Fruit fly (Drosophila melanogaster): ENCODE measurements around the gene IFT57.

IFT57 gene

DNA sequence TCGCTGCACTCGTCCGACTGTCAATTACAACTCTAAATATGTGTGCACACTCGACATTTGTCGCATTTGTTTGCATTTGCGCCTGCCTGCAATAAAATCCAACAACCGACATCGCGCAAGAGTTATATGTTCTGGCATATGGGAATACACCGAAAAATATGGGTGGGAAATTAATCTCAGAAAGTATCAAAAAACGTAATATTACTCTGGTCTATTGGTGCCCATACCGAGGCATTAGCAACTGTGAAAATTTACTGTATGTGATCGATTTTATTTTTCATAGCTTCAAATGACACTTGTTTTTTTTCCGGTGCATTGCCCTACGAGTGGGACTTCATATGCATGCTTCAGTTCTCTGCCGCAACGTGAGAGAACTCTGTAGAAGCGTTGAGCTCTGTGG, 43.3 kb downstream of the IFT57 start (continued):
- no peak for TF ChIP-seq Ets97D (GFP tag; optimal IDR thresholded peaks at IDR 0.05)
- TF ChIP-seq kay (GFP tag; optimal IDR thresholded peaks at IDR 0.05) = no peak
- peak; percentile 63 for TF ChIP-seq repo (GFP tag; optimal IDR thresholded peaks at IDR 0.05)
- no peak for TF ChIP-seq CG13287 (GFP tag; IDR thresholded peaks at IDR 0.05; ENCODE audit: partially characterized antibody)
- TF ChIP-seq ewg (GFP tag; optimal IDR thresholded peaks at IDR 0.05) = peak; percentile 73
- peak; percentile 19 for TF ChIP-seq Myb (GFP tag; optimal IDR thresholded peaks at IDR 0.05)
- TF ChIP-seq CG16813 (GFP tag; IDR thresholded peaks at IDR 0.05; ENCODE audit: partially characterized antibody) = no peak
- TF ChIP-seq CG17328 (GFP tag; IDR thresholded peaks at IDR 0.05) = peak; percentile 90
- no peak for TF ChIP-seq CG2889 (GFP tag; IDR thresholded peaks at IDR 0.05)
- no peak for TF ChIP-seq corto (GFP tag; optimal IDR thresholded peaks at IDR 0.05)
- TF ChIP-seq Dp (GFP tag; optimal IDR thresholded peaks at IDR 0.05) = no peak
- peak; percentile 79 for TF ChIP-seq D19A (tag; optimal IDR thresholded peaks at IDR 0.05)
- peak; percentile 70 for TF ChIP-seq Hr3 (GFP tag; optimal IDR thresholded peaks at IDR 0.05)
- TF ChIP-seq Hmx (GFP tag; optimal IDR thresholded peaks at IDR 0.05) = no peak
- TF ChIP-seq CG13424 (tag; optimal IDR thresholded peaks at IDR 0.05) = peak; percentile 85
- peak; percentile 69 for TF ChIP-seq CG8924 (tag; optimal IDR thresholded peaks at IDR 0.05)
- no peak for TF ChIP-seq CG9797 (GFP tag; optimal IDR thresholded peaks at IDR 0.05)
- peak; percentile 76 for TF ChIP-seq CG11695 (GFP tag; IDR thresholded peaks at IDR 0.05)
- peak; percentile 81 for TF ChIP-seq CG32772 (GFP tag; IDR thresholded peaks at IDR 0.05)
- TF ChIP-seq btn (GFP tag; optimal IDR thresholded peaks at IDR 0.05) = peak; percentile 80
- no peak for TF ChIP-seq Dfd (GFP tag; optimal IDR thresholded peaks at IDR 0.05)
- TF ChIP-seq CkIIα-i1 (GFP tag; IDR thresholded peaks at IDR 0.05) = no peak
- TF ChIP-seq CG18764 (GFP tag; optimal IDR thresholded peaks at IDR 0.05) = peak; percentile 73
- TF ChIP-seq Abd-B (GFP tag; optimal IDR thresholded peaks at IDR 0.05) = peak; percentile 83
- peak; percentile 61 for TF ChIP-seq Camta (GFP tag; optimal IDR thresholded peaks at IDR 0.05)
- no peak for TF ChIP-seq CG5953 (GFP tag; IDR thresholded peaks at IDR 0.05)
- no peak for TF ChIP-seq grn (GFP tag; optimal IDR thresholded peaks at IDR 0.05)
- no peak for TF ChIP-seq CG4282 (GFP tag; optimal IDR thresholded peaks at IDR 0.05)
- peak; percentile 83 for TF ChIP-seq CG4730 (GFP tag; IDR thresholded peaks at IDR 0.05)
- no peak for TF ChIP-seq Poxn (GFP tag; IDR thresholded peaks at IDR 0.05)
- TF ChIP-seq CG10431 (GFP tag; optimal IDR thresholded peaks at IDR 0.05) = peak; percentile 61
- TF ChIP-seq CG2199 (GFP tag; IDR thresholded peaks at IDR 0.05) = peak; percentile 78; the same call in 1 of the 3 replicates
- no peak for TF ChIP-seq exex (tag; optimal IDR thresholded peaks at IDR 0.05)
- no peak for TF ChIP-seq HLHmδ (GFP tag; optimal IDR thresholded peaks at IDR 0.05)
- peak; percentile 59; the same call in 1 of the 2 replicates for TF ChIP-seq dan (GFP tag; IDR thresholded peaks at IDR 0.05)
- TF ChIP-seq C15 (GFP tag; IDR thresholded peaks at IDR 0.05) = peak; percentile 22; the same call in 1 of the 3 replicates
- peak; percentile 26 for TF ChIP-seq Elba2 (GFP tag; optimal IDR thresholded peaks at IDR 0.05)
- no peak for TF ChIP-seq sima (GFP tag; optimal IDR thresholded peaks at IDR 0.05)
- TF ChIP-seq gce (GFP tag; IDR thresholded peaks at IDR 0.05) = peak; percentile 85
- peak; percentile 85 for TF ChIP-seq CG17829 (tag; optimal IDR thresholded peaks at IDR 0.05)
- peak; percentile 89 for TF ChIP-seq CG4820 (GFP tag; optimal IDR thresholded peaks at IDR 0.05)
- TF ChIP-seq MESR4 (GFP tag; optimal IDR thresholded peaks at IDR 0.05) = no peak
- no peak for TF ChIP-seq D (optimal IDR thresholded peaks at IDR 0.05)
- peak; percentile 83 for TF ChIP-seq D (GFP tag; optimal IDR thresholded peaks at IDR 0.05)
- TF ChIP-seq gcm2 (GFP tag; optimal IDR thresholded peaks at IDR 0.05) = peak; percentile 45
- 0 out of 3 replicates have a peak, but pooled peaks have one; percentile 19 for TF ChIP-seq CG3726 (GFP tag; IDR thresholded peaks at IDR 0.05)
- TF ChIP-seq CG12942 (GFP tag; optimal IDR thresholded peaks at IDR 0.05) = peak; percentile 67
- TF ChIP-seq Spps (tag; optimal IDR thresholded peaks at IDR 0.05) = peak; percentile 60
- no peak for TF ChIP-seq CG7745 (tag; optimal IDR thresholded peaks at IDR 0.05)
- peak; percentile 78 for TF ChIP-seq CG33213 (GFP tag; optimal IDR thresholded peaks at IDR 0.05)
- TF ChIP-seq sc (optimal IDR thresholded peaks at IDR 0.05) = no peak
- peak; percentile 64 for TF ChIP-seq sc (GFP tag; optimal IDR thresholded peaks at IDR 0.05)
- peak; percentile 23 for TF ChIP-seq Deaf1 (tag; optimal IDR thresholded peaks at IDR 0.05)
